Fruit fly (Drosophila melanogaster) whole organism, embryonic: ENCODE data around the gene Srp14.

Experiments
- BtbVII ChIP-seq: fragments of 200-800 bp; sonication (Bioruptor generic); optimal IDR thresholded peaks from 3 replicates; lab custom pipeline; 2017; ENCODE audit warnings: missing biosample characterization, mild to moderate bottlenecking, missing genetic modification characterization
- CG10565 ChIP-seq: fragments of 200-800 bp; sonication (Bioruptor generic); optimal IDR thresholded peaks from 3 replicates; lab custom pipeline; 2016; ENCODE audit warnings: missing biosample characterization, mild to moderate bottlenecking, missing genetic modification characterization
- CG11723 ChIP-seq: fragments of 200-800 bp; sonication (Bioruptor generic); optimal IDR thresholded peaks from 2 replicates; lab custom pipeline; 2017; ENCODE audit warnings: missing biosample characterization, mild to moderate bottlenecking, missing genetic modification characterization
- CG15479 ChIP-seq: fragments of 200-800 bp; sonication (Bioruptor generic); optimal IDR thresholded peaks from 3 replicates; lab custom pipeline; 2019; ENCODE audit warnings: missing biosample characterization, mild to moderate bottlenecking, missing genetic modification characterization, moderate library complexity
- CG15601 ChIP-seq: fragments of 200-800 bp; sonication (Bioruptor generic); optimal IDR thresholded peaks from 3 replicates; lab custom pipeline; 2019; ENCODE audit warnings: missing biosample characterization, mild to moderate bottlenecking, missing genetic modification characterization, moderate library complexity
- CG17359 ChIP-seq: fragments of 200-800 bp; sonication (Bioruptor generic); optimal IDR thresholded peaks from 3 replicates; lab custom pipeline; 2018; ENCODE audit warnings: missing biosample characterization, mild to moderate bottlenecking, missing genetic modification characterization, moderate library complexity
- CG17568 ChIP-seq: fragments of 200-800 bp; sonication (Bioruptor generic); optimal IDR thresholded peaks from 2 replicates; lab custom pipeline; 2018; ENCODE audit warnings: missing biosample characterization, mild to moderate bottlenecking, missing genetic modification characterization, moderate library complexity
- CG17829 ChIP-seq: fragments of 200-800 bp; optimal IDR thresholded peaks from 2 replicates; lab custom pipeline; 2019; ENCODE audit warnings: missing biosample characterization, mild to moderate bottlenecking, missing genetic modification characterization, moderate library complexity
- CG30431 ChIP-seq: fragments of 200-800 bp; sonication (Bioruptor generic); optimal IDR thresholded peaks from 2 replicates; lab custom pipeline; 2017; ENCODE audit warnings: missing biosample characterization, missing genetic modification characterization
- CG42726 ChIP-seq: fragments of 200-800 bp; sonication (Bioruptor generic); IDR thresholded peaks from 2 replicates; pipeline ENCODE4 v1.3.6; 2022; ENCODE audit warnings: missing biosample characterization, missing genetic modification characterization; ENCODE audit not compliant: partially characterized antibody
- CG4282 ChIP-seq: fragments of 200-800 bp; sonication (Bioruptor generic); optimal IDR thresholded peaks from 2 replicates; lab custom pipeline; 2016; ENCODE audit warnings: missing biosample characterization, missing genetic modification characterization
- CG4730 ChIP-seq: fragments of 200-800 bp; sonication (Bioruptor generic); IDR thresholded peaks from 2 replicates; pipeline ENCODE4 v1.3.6; 2022; ENCODE audit warnings: missing biosample characterization, missing genetic modification characterization
- CG6272 ChIP-seq: fragments of 200-800 bp; sonication (Bioruptor generic); IDR thresholded peaks from 2 replicates; pipeline ENCODE4 v1.3.6; 2022; ENCODE audit warnings: missing biosample characterization, missing genetic modification characterization
- CG6683 ChIP-seq: fragments of 200-800 bp; sonication (Bioruptor generic); optimal IDR thresholded peaks from 2 replicates; lab custom pipeline; 2017; ENCODE audit warnings: missing biosample characterization, mild to moderate bottlenecking, missing genetic modification characterization, missing genetic modification reagents
- CG8924 ChIP-seq: fragments of 200-800 bp; optimal IDR thresholded peaks from 3 replicates; lab custom pipeline; 2019; ENCODE audit warnings: missing biosample characterization, mild to moderate bottlenecking, missing genetic modification characterization, moderate library complexity
- CG9727 ChIP-seq: fragments of 200-800 bp; sonication (Bioruptor generic); optimal IDR thresholded peaks from 3 replicates; lab custom pipeline; 2017; ENCODE audit warnings: missing biosample characterization, mild to moderate bottlenecking, missing genetic modification characterization
- CG9797 ChIP-seq: fragments of 200-800 bp; sonication (Bioruptor generic); optimal IDR thresholded peaks from 3 replicates; lab custom pipeline; 2018; ENCODE audit warnings: missing biosample characterization, mild to moderate bottlenecking, missing genetic modification characterization
- D ChIP-seq, 2 experiments: fragments of 200-800 bp in 1 of 2; fragments of >200 bp in 1 of 2; sonication (Bioruptor generic) in 1 of 2; optimal IDR thresholded peaks; 2 replicates in 1 of 2; 3 replicates in 1 of 2; lab custom pipeline; 2017; ENCODE audit warnings: mild to moderate bottlenecking in 1 of 2, missing biosample characterization in 1 of 2, missing genetic modification characterization in 1 of 2, missing genetic modification reagents in 1 of 2
- Dp ChIP-seq: fragments of 200-800 bp; sonication (Bioruptor generic); optimal IDR thresholded peaks from 2 replicates; lab custom pipeline; 2018; ENCODE audit warnings: missing biosample characterization, mild to moderate bottlenecking, missing genetic modification characterization, moderate library complexity
- E2f2 ChIP-seq: fragments of 200-800 bp; sonication (Bioruptor generic); IDR thresholded peaks from 2 replicates; pipeline ENCODE4 v1.3.6; 2022; ENCODE audit warnings: missing biosample characterization, missing genetic modification characterization
- Gsc ChIP-seq: fragments of 200-800 bp; sonication (Bioruptor generic); IDR thresholded peaks from 2 replicates; pipeline ENCODE4 v1.3.6; 2022; ENCODE audit warnings: missing biosample characterization, missing genetic modification characterization
- Hand ChIP-seq: fragments of 200-800 bp; sonication (Bioruptor generic); optimal IDR thresholded peaks from 2 replicates; lab custom pipeline; 2017; ENCODE audit warnings: mild to moderate bottlenecking, missing biosample characterization, missing genetic modification reagents, missing genetic modification characterization
- Hr3 ChIP-seq: fragments of 200-800 bp; sonication (Bioruptor generic); optimal IDR thresholded peaks from 3 replicates; lab custom pipeline; 2016; ENCODE audit warnings: missing biosample characterization, missing genetic modification characterization
- Jarid2 ChIP-seq: fragments of 200-800 bp; sonication (Bioruptor generic); optimal IDR thresholded peaks from 3 replicates; lab custom pipeline; 2017; ENCODE audit warnings: mild to moderate bottlenecking, missing biosample characterization, missing genetic modification reagents, missing genetic modification characterization
- Lpt ChIP-seq: fragments of >200 bp; optimal IDR thresholded peaks from 2 replicates; lab custom pipeline; 2018; ENCODE audit warnings: missing biosample characterization, missing genetic modification characterization
- Oaz ChIP-seq: fragments of 200-800 bp; sonication (Bioruptor generic); IDR thresholded peaks from 2 replicates; pipeline ENCODE4 v1.3.6; 2022; ENCODE audit warnings: missing biosample characterization, missing genetic modification characterization
- Oli ChIP-seq: fragments of 200-800 bp; sonication (Bioruptor generic); optimal IDR thresholded peaks from 2 replicates; lab custom pipeline; 2018; ENCODE audit warnings: missing biosample characterization, mild to moderate bottlenecking, missing genetic modification characterization, moderate library complexity
- Optix ChIP-seq: fragments of 200-800 bp; sonication (Bioruptor generic); IDR thresholded peaks from 3 replicates; pipeline ENCODE4 v1.3.6; 2022; ENCODE audit warnings: missing biosample characterization, missing genetic modification characterization
- Ptx1 ChIP-seq: fragments of 200-800 bp; sonication (Bioruptor generic); IDR thresholded peaks from 2 replicates; pipeline ENCODE4 v1.3.6; 2022; ENCODE audit warnings: missing biosample characterization, missing genetic modification characterization
- Scr ChIP-seq: fragments of 200-800 bp; sonication (Bioruptor generic); IDR thresholded peaks from 2 replicates; pipeline ENCODE4 v1.3.6; 2022; ENCODE audit warnings: missing biosample characterization, missing genetic modification characterization; ENCODE audit not compliant: partially characterized antibody
- Sin3A ChIP-seq: fragments of >200 bp; optimal IDR thresholded peaks from 2 replicates; lab custom pipeline; 2018
- Sry-β ChIP-seq: fragments of 200-800 bp; sonication (Bioruptor generic); optimal IDR thresholded peaks from 2 replicates; lab custom pipeline; 2018; ENCODE audit warnings: missing biosample characterization, mild to moderate bottlenecking, missing genetic modification characterization, moderate library complexity
- ab ChIP-seq: fragments of 200-800 bp; sonication (Bioruptor generic); optimal IDR thresholded peaks from 2 replicates; lab custom pipeline; 2016; ENCODE audit warnings: missing biosample characterization, missing genetic modification characterization
- ac ChIP-seq: fragments of 200-800 bp; sonication (Bioruptor generic); optimal IDR thresholded peaks from 3 replicates; lab custom pipeline; 2017; ENCODE audit warnings: missing biosample characterization, mild to moderate bottlenecking, missing genetic modification characterization
- dimm ChIP-seq: fragments of 200-800 bp; sonication (Bioruptor generic); IDR thresholded peaks from 2 replicates; pipeline ENCODE4 v1.3.6; 2022; ENCODE audit warnings: missing biosample characterization, missing genetic modification characterization
- esg ChIP-seq: fragments of 200-800 bp; sonication (Bioruptor generic); conservative IDR thresholded peaks from 2 replicates; pipeline ENCODE4 v1.3.6; 2022; ENCODE audit warnings: missing biosample characterization, missing genetic modification characterization
- eve ChIP-seq, 2 experiments: fragments of >200 bp; optimal IDR thresholded peaks; 2 replicates each; lab custom pipeline; 2017; ENCODE audit warnings: missing biosample characterization in 2 of 2, missing genetic modification characterization in 2 of 2
- exex ChIP-seq: fragments of 200-800 bp; sonication (Bioruptor generic); optimal IDR thresholded peaks from 4 replicates; lab custom pipeline; 2018; ENCODE audit warnings: missing biosample characterization, mild to moderate bottlenecking, missing genetic modification characterization, moderate library complexity
- gem ChIP-seq: fragments of 200-800 bp; sonication (Bioruptor generic); optimal IDR thresholded peaks from 2 replicates; lab custom pipeline; 2019; ENCODE audit warnings: missing biosample characterization, mild to moderate bottlenecking, missing genetic modification characterization, moderate library complexity
- grau ChIP-seq: fragments of 200-800 bp; optimal IDR thresholded peaks from 3 replicates; lab custom pipeline; 2019; ENCODE audit warnings: missing biosample characterization, mild to moderate bottlenecking, missing genetic modification characterization, moderate library complexity
- kay ChIP-seq: fragments of 200-800 bp; sonication (Bioruptor generic); optimal IDR thresholded peaks from 2 replicates; lab custom pipeline; 2016; ENCODE audit warnings: missing biosample characterization, missing genetic modification characterization
- lilli ChIP-seq: fragments of 200-800 bp; sonication (Bioruptor generic); optimal IDR thresholded peaks from 3 replicates; lab custom pipeline; 2016; ENCODE audit warnings: missing biosample characterization, missing genetic modification characterization
- maf-S ChIP-seq: fragments of 200-800 bp; sonication (Bioruptor generic); optimal IDR thresholded peaks from 2 replicates; lab custom pipeline; 2016; ENCODE audit warnings: missing biosample characterization, missing genetic modification characterization
- mld ChIP-seq: fragments of 200-800 bp; sonication (Bioruptor generic); IDR thresholded peaks from 3 replicates; pipeline ENCODE4 v1.3.6; 2022; ENCODE audit warnings: missing biosample characterization, missing genetic modification characterization; ENCODE audit not compliant: partially characterized antibody
- nerfin-1 ChIP-seq: fragments of 200-800 bp; sonication (Bioruptor generic); optimal IDR thresholded peaks from 3 replicates; lab custom pipeline; 2019; ENCODE audit warnings: missing biosample characterization, mild to moderate bottlenecking, missing genetic modification characterization, moderate library complexity
- row ChIP-seq: fragments of 200-800 bp; sonication (Bioruptor generic); IDR thresholded peaks from 3 replicates; pipeline ENCODE4 v1.3.6; 2022; ENCODE audit warnings: missing biosample characterization, missing genetic modification characterization
- slp2 ChIP-seq: fragments of 200-800 bp; sonication (Bioruptor generic); optimal IDR thresholded peaks from 2 replicates; lab custom pipeline; 2016; ENCODE audit warnings: missing biosample characterization, missing genetic modification characterization
- ssp ChIP-seq: fragments of 200-800 bp; sonication (Bioruptor generic); IDR thresholded peaks from 2 replicates; pipeline ENCODE4 v1.3.6; 2022; ENCODE audit warnings: missing biosample characterization, missing genetic modification characterization
- trh ChIP-seq: fragments of 200-800 bp; sonication (Bioruptor generic); optimal IDR thresholded peaks from 2 replicates; lab custom pipeline; 2016; ENCODE audit warnings: missing biosample characterization, missing genetic modification characterization

Srp14 gene

DNA sequence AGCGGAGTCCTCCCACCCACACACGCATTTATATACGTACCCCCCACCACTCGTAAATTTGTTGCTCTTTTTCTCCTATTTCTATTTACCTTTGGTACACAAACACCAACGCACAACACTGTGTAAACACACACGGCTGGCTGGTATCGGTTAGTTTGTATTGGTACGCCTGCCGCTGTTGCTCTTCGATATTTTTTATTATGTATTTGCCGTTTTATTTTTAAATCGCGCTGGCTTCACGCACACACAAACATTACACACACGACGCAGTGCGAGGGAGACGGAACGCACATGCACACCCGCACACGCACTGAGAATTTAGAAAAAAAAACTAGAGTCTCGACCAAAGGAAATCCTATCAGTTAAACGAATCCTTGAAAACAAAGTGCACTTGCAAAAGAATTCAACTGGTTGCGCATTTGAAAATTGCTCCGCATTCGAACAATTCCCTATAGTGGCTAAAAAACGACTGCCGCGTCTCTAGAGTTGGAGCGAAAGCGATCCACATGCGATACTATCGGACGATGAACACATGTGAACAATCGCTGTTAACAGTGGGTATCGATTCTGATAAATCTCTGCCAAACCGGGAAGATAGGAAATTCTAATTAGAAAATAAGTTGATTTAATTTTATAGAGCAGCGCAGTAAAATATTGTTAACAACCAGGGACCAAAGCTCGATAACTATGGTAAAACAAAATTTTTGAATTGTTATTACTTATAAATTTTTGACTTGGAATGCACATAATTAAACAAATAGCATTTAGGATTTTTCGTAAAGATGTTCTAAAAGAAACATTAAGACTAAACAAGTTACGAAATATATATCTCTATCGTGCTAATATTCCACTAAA lies 29.1 kb upstream of the Srp14 start (continued):
- TF ChIP-seq eve (GFP tag; optimal IDR thresholded peaks at IDR 0.05; lab: Kevin White, UChicago) (no peak), Sin3A (lab: Kevin White, UChicago) (peak; percentile 49), exex (tag; lab: Kevin White, UChicago) (peak; percentile 35), nerfin-1 (tag; lab: Kevin White, UChicago) (peak; percentile 75), Oli (tag; lab: Kevin White, UChicago) (no peak), CG6272 (GFP tag; lab: Robert Waterston, UW) (0 out of 2 replicates have a peak, but pooled peaks have one; percentile 32), lilli (GFP tag; lab: Kevin White, UChicago) (no peak), mld (GFP tag; lab: Robert Waterston, UW) (peak; percentile 97), maf-S (GFP tag; lab: Kevin White, UChicago) (peak; percentile 72), CG4730 (GFP tag; lab: Robert Waterston, UW) (no peak), Sry-β (GFP tag; lab: Kevin White, UChicago) (peak; percentile 59), Ptx1 (GFP tag; lab: Robert Waterston, UW) (no peak), CG17829 (tag; lab: Kevin White, UChicago) (no peak), row (GFP tag; lab: Robert Waterston, UW) (no peak; the same call in 2 of the 3 replicates), CG9797 (GFP tag; lab: Kevin White, UChicago) (peak; percentile 28), CG15601 (tag; lab: Kevin White, UChicago) (peak; percentile 89), CG11723 (GFP tag; lab: Kevin White, UChicago) (peak; percentile 84), CG9727 (GFP tag; lab: Kevin White, UChicago) (peak; percentile 55), Gsc (GFP tag; lab: Robert Waterston, UW) (no peak), trh (GFP tag; lab: Kevin White, UChicago) (no peak), Scr (GFP tag; lab: Robert Waterston, UW) (peak; percentile 95), esg (no peak), slp2 (GFP tag; lab: Kevin White, UChicago) (peak; percentile 50), CG10565 (GFP tag; lab: Kevin White, UChicago) (no peak), gem (tag; lab: Kevin White, UChicago) (peak; percentile 57), CG15479 (GFP tag; lab: Kevin White, UChicago) (peak; percentile 95), Lpt (GFP tag; lab: Kevin White, UChicago) (no peak), Hr3 (GFP tag; lab: Kevin White, UChicago) (no peak), CG42726 (peak; percentile 97), Oaz (GFP tag; lab: Robert Waterston, UW) (no peak), CG4282 (GFP tag; lab: Kevin White, UChicago) (peak; percentile 6), kay (GFP tag; lab: Kevin White, UChicago) (no peak), ab (no peak), CG6683 (GFP tag; lab: Kevin White, UChicago) (peak; percentile 68), CG8924 (tag; lab: Kevin White, UChicago) (peak; percentile 81), Hand (GFP tag; lab: Kevin White, UChicago) (peak; percentile 51), Optix (GFP tag; lab: Robert Waterston, UW) (no peak), Jarid2 (GFP tag; lab: Kevin White, UChicago) (peak; percentile 93), BtbVII (GFP tag; lab: Kevin White, UChicago) (peak; percentile 81), dimm (GFP tag; lab: Robert Waterston, UW) (no peak), D (optimal IDR thresholded peaks at IDR 0.05; lab: Kevin White, UChicago) (no peak), D (GFP tag; optimal IDR thresholded peaks at IDR 0.05; lab: Kevin White, UChicago) (peak; percentile 50), CG17568 (GFP tag; lab: Kevin White, UChicago) (peak; percentile 95), CG30431 (peak; percentile 17), ac (GFP tag; lab: Kevin White, UChicago) (peak; percentile 92), ssp (no peak; the same call in 1 of the 2 replicates), grau (tag; lab: Kevin White, UChicago) (peak; percentile 33), E2f2 (peak; percentile 65), CG17359 (tag; lab: Kevin White, UChicago) (peak; percentile 73), Dp (GFP tag; lab: Kevin White, UChicago) (peak; percentile 53)
